Worm (Caenorhabditis elegans) whole organism, L1 larva: ENCODE measurements around the gene ephx-1.

Experiments used
- fos-1 ChIP-seq: fragments of 150-350 bp; optimal IDR thresholded peaks from 2 replicates; lab custom pipeline; 2014; ENCODE audit warnings: missing biosample characterization, missing genetic modification characterization
- grh-1 ChIP-seq: fragments of 200-800 bp; sonication (Bioruptor generic); IDR thresholded peaks from 2 replicates; pipeline ENCODE4 v1.3.6; 2022; ENCODE audit warnings: missing genetic modification reagents, missing genetic modification characterization, missing compliant biosample characterization
- jun-1 ChIP-seq: fragments of 150-350 bp; optimal IDR thresholded peaks from 2 replicates; lab custom pipeline; 2014; ENCODE audit warnings: missing biosample characterization, missing genetic modification reagents, missing genetic modification characterization
- lin-14 ChIP-seq: fragments of 200-800 bp; sonication (Bioruptor generic); optimal IDR thresholded peaks from 2 replicates; lab custom pipeline; 2018; ENCODE audit warnings: mild to moderate bottlenecking, missing genetic modification characterization, moderate library complexity, missing compliant biosample characterization
- lin-15B ChIP-seq: fragments of 150-350 bp; sonication (generic microtip); optimal IDR thresholded peaks from 3 replicates; lab custom pipeline; 2014; ENCODE audit warnings: missing biosample characterization, missing genetic modification characterization
- nhr-77 ChIP-seq: fragments of 150-350 bp; optimal IDR thresholded peaks from 2 replicates; lab custom pipeline; 2014; ENCODE audit warnings: missing biosample characterization, missing genetic modification characterization
- snpc-4 ChIP-seq: fragments of 150-350 bp; optimal IDR thresholded peaks from 2 replicates; lab custom pipeline; 2014; ENCODE audit warnings: missing biosample characterization, missing genetic modification characterization
- sox-4 ChIP-seq: sonication (generic microtip); optimal IDR thresholded peaks from 2 replicates; lab custom pipeline; 2016; ENCODE audit warnings: missing genetic modification characterization, missing compliant biosample characterization

DNA sequence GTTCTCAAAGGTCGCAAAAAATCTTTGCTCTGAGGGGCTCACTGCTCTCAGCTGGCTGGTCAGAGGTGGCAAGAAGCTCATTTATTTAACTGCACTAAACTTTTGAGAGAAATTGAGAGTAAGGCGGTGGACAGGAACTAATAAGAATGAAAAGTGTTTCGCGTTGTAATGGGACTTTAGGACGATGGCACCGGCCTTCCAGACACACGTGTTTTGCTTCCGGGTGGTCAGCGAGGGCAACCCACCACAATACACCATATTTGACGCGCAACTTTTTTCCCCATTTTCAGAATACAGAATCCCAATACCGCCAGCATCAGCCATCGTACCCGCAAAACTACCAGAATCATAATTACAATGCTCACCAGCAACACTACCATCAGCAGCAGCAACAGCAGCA, 35.4 kb downstream of the ephx-1 start:
- TF ChIP-seq lin-15B (tag; lab: Kevin White, UChicago) (no peak), sox-4 (no peak), lin-14 (no peak), nhr-77 (tag; lab: Kevin White, UChicago) (no peak), fos-1 (no peak), grh-1 (GFP tag; lab: Robert Waterston, UW) (no peak), jun-1 (tag; lab: Kevin White, UChicago) (no peak), snpc-4 (tag; lab: Kevin White, UChicago) (no peak)
